Worm (Caenorhabditis elegans): ENCODE data around the gene flr-1.
"Not testable (repeated sequence)": the region's sequence is repeated elsewhere in the genome, so short reads cannot be mapped to it uniquely, and the experiment has no call there.

flr-1 gene

ce11 chrX:13442446-13442845 is 13.9 kb downstream of the flr-1 start:
- TF ChIP-seq egl-27 (tag; optimal IDR thresholded peaks at IDR 0.05) (no peak), ceh-9 (tag; optimal IDR thresholded peaks at IDR 0.05) (no peak), jun-1 (tag; optimal IDR thresholded peaks at IDR 0.05) (no peak), zag-1 (tag; optimal IDR thresholded peaks at IDR 0.05) (no peak), lin-39 (tag; optimal IDR thresholded peaks at IDR 0.05) (peak; percentile 33), ceh-82 (tag; optimal IDR thresholded peaks at IDR 0.05) (peak; percentile 44), fkh-10 (GFP tag; optimal IDR thresholded peaks at IDR 0.05) (no peak), nhr-28 (tag; optimal IDR thresholded peaks at IDR 0.05) (no peak), elt-1 (tag; optimal IDR thresholded peaks at IDR 0.05) (no peak), nfya-1 (tag; optimal IDR thresholded peaks at IDR 0.05; ENCODE audit: insufficient read depth) (no peak), R02D3.7 (tag; optimal IDR thresholded peaks at IDR 0.05) (no peak), fos-1 (tag; optimal IDR thresholded peaks at IDR 0.05) (no peak), nhr-67 (tag; optimal IDR thresholded peaks at IDR 0.05) (no peak), pha-4 (tag; optimal IDR thresholded peaks at IDR 0.05) (peak; percentile 54), hmg-11 (tag; optimal IDR thresholded peaks at IDR 0.05) (peak; percentile 26), nhr-23 (tag; optimal IDR thresholded peaks at IDR 0.05) (peak; percentile 27), tbx-2 (tag; optimal IDR thresholded peaks at IDR 0.05) (peak; percentile 44), mdl-1 (tag; optimal IDR thresholded peaks at IDR 0.05) (no peak), ceh-28 (tag; optimal IDR thresholded peaks at IDR 0.05) (peak; percentile 21), lsy-12 (tag; optimal IDR thresholded peaks at IDR 0.05) (peak; percentile 44), aly-2 (tag; optimal IDR thresholded peaks at IDR 0.05) (no peak), pqm-1 (tag; optimal IDR thresholded peaks at IDR 0.05) (no peak), unc-62 (GFP tag; optimal IDR thresholded peaks at IDR 0.05) (no peak), elt-2 (tag; optimal IDR thresholded peaks at IDR 0.05) (peak; percentile 23), skn-1 (tag; optimal IDR thresholded peaks at IDR 0.05) (peak; percentile 15), unc-39 (tag; optimal IDR thresholded peaks at IDR 0.05) (no peak), nhr-43 (tag; optimal IDR thresholded peaks at IDR 0.05; ENCODE audit: poor library complexity, severe bottlenecking) (peak; percentile 17), nhr-76 (tag; optimal IDR thresholded peaks at IDR 0.05) (no peak)

DNA sequence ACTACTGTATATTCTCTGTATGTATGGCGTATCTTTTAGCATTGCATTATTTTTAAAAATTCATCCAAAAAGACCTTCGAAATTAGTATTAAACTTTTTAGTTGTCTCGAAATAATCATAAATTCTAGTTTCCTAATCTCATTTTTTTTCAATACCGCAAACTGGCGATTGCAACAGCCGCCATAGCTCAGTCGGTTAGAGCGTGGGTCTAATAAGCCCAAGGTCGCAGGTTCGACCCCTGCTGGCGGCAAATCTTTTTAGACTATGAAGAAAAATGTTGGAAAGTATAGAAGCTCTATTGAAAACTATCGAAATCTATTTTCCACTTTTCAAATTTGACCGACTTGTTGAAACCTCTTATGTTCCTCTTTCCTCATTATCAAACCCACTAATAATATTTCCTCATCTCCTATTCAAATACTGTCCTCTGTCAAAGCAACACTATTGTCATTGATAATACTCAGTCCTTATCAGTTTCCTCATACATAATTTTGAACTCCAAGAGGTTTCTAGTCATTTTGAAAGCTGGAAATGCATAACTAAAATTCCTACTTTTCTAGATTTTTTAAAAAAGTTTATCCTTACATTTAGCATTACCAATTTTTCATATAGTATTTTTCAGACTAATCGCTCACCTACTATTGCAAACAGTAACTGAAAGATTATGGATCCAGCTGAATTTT is 20.4 kb downstream of the flr-1 start, which contains the start of gene jmjd-3.3:
Gene jmjd-3.3, plus strand, starts transcription at position 633 of the 683 bp plus-strand sequence.
- TF ChIP-seq pqm-1 (tag; optimal IDR thresholded peaks at IDR 0.05) (no peak), unc-39 (tag; optimal IDR thresholded peaks at IDR 0.05) (no peak), tbx-2 (tag; optimal IDR thresholded peaks at IDR 0.05) (no peak), ceh-28 (tag; optimal IDR thresholded peaks at IDR 0.05) (no peak), daf-12 (tag; optimal IDR thresholded peaks at IDR 0.05) (no peak), unc-62 (GFP tag; optimal IDR thresholded peaks at IDR 0.05) (no peak), nhr-23 (tag; optimal IDR thresholded peaks at IDR 0.05) (no peak), lin-15B (tag; optimal IDR thresholded peaks at IDR 0.05) (no peak)

ce11 chrX:13435116-13435515 is 21.2 kb downstream of the flr-1 start:
- TF ChIP-seq egl-5 (tag; optimal IDR thresholded peaks at IDR 0.05) (no peak), nhr-25 (tag; optimal IDR thresholded peaks at IDR 0.05) (no peak), fkh-10 (GFP tag; optimal IDR thresholded peaks at IDR 0.05) (no peak), sea-2 (GFP tag; optimal IDR thresholded peaks at IDR 0.05) (no peak), mml-1 (tag; optimal IDR thresholded peaks at IDR 0.05) (no peak), snpc-4 (tag; optimal IDR thresholded peaks at IDR 0.05) (no peak)

ce11 chrX:13431388-13431787 is 25.0 kb downstream of the flr-1 start, which contains the start of gene C29F7.10:
Gene C29F7.10, minus strand, starts transcription at chrX:13431488.
- not testable (repeated sequence) for TF ChIP-seq fkh-10 (GFP tag; optimal IDR thresholded peaks at IDR 0.05); eor-1 (tag; optimal IDR thresholded peaks at IDR 0.05); sea-2 (GFP tag; optimal IDR thresholded peaks at IDR 0.05)

All from whole organism, L3 larva.